Worm (Caenorhabditis elegans): ENCODE results near the gene pals-17.

DNA sequence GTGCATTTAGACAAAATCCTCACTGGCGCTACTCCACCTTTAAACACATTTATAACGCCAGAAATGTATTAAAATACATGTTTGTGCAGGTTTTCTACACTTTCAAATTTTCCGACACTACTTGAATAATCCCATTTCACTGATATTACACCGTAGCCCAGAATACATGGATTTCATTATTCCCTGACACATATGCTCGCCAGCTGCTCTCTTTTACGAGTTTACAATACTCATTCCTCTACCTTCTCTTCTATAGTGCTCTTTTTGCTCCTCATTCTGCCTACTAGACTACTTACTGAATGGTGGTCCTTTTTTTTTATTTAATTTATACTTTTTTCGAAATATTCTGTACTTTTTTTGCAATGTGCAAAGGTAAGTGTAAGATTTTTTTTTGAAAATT, 19.1 kb downstream of the pals-17 start:
- TF ChIP-seq lin-39 (tag; optimal IDR thresholded peaks at IDR 0.05) (no peak), fkh-10 (GFP tag; optimal IDR thresholded peaks at IDR 0.05) (no peak), ztf-11 (tag; optimal IDR thresholded peaks at IDR 0.05) (no peak), ama-1 (optimal IDR thresholded peaks at IDR 0.05) (no peak), pha-4 (tag; optimal IDR thresholded peaks at IDR 0.05) (no peak), ZK546.5 (tag; optimal IDR thresholded peaks at IDR 0.05) (no peak), fos-1 (tag; optimal IDR thresholded peaks at IDR 0.05) (no peak), lsy-12 (tag; optimal IDR thresholded peaks at IDR 0.05) (no peak), tbx-2 (tag; optimal IDR thresholded peaks at IDR 0.05) (no peak), egl-5 (tag; optimal IDR thresholded peaks at IDR 0.05) (no peak), snpc-4 (tag; optimal IDR thresholded peaks at IDR 0.05) (no peak), elt-2 (tag; optimal IDR thresholded peaks at IDR 0.05) (no peak), zag-1 (tag; optimal IDR thresholded peaks at IDR 0.05) (no peak), elt-3 (tag; optimal IDR thresholded peaks at IDR 0.05) (no peak)
